Fruit fly (Drosophila melanogaster) whole organism, wandering third instar larva: Measurements from ENCODE around the gene Irbp18.
"Not testable (repeated sequence)": the region's sequence is repeated elsewhere in the genome, so short reads cannot be mapped to it uniquely, and the experiment has no call there.

Experiments used
- Abd-B ChIP-seq: fragments of >200 bp; optimal IDR thresholded peaks from 2 replicates; lab custom pipeline; 2017; ENCODE audit warnings: missing biosample characterization, missing genetic modification characterization
- CG32264 ChIP-seq: fragments of 200-800 bp; sonication (Bioruptor generic); optimal IDR thresholded peaks from 2 replicates; lab custom pipeline; 2016; ENCODE audit warnings: missing biosample characterization, missing genetic modification characterization
- CG9705 ChIP-seq: fragments of 200-800 bp; sonication (Bioruptor generic); optimal IDR thresholded peaks from 2 replicates; lab custom pipeline; 2018; ENCODE audit warnings: missing biosample characterization, mild to moderate bottlenecking, missing genetic modification characterization
- CrebA ChIP-seq: fragments of 200-800 bp; sonication (Bioruptor generic); optimal IDR thresholded peaks from 2 replicates; lab custom pipeline; 2016; ENCODE audit warnings: missing biosample characterization, mild to moderate bottlenecking, missing genetic modification characterization, borderline replicate concordance
- Dif ChIP-seq: fragments of 200-275, 200-300 bp; sonication (Bioruptor generic); optimal IDR thresholded peaks from 2 replicates; lab custom pipeline; 2018; ENCODE audit warnings: missing biosample characterization, missing genetic modification characterization; ENCODE audit not compliant: partially characterized antibody
- GATAd ChIP-seq: sonication (Bioruptor generic); optimal IDR thresholded peaks from 2 replicates; lab custom pipeline; 2016; ENCODE audit warnings: missing biosample characterization, missing genetic modification characterization
- HLH106 ChIP-seq: fragments of 200-800 bp; optimal IDR thresholded peaks from 3 replicates; lab custom pipeline; 2019; ENCODE audit warnings: missing biosample characterization, mild to moderate bottlenecking, missing genetic modification characterization, moderate library complexity
- Hnf4 ChIP-seq: fragments of 200-800 bp; sonication (Bioruptor generic); optimal IDR thresholded peaks from 2 replicates; lab custom pipeline; 2016; ENCODE audit warnings: missing biosample characterization, mild to moderate bottlenecking, missing genetic modification characterization
- Hr83 ChIP-seq: fragments of 200-300 bp; sonication (Bioruptor generic); optimal IDR thresholded peaks from 2 replicates; lab custom pipeline; 2016; ENCODE audit warnings: missing biosample characterization, mild to moderate bottlenecking, missing genetic modification characterization, moderate library complexity; ENCODE audit not compliant: poor library complexity, severe bottlenecking
- Myc ChIP-seq: fragments of >200 bp; optimal IDR thresholded peaks from 2 replicates; lab custom pipeline; 2017
- N ChIP-seq: fragments of >200 bp; optimal IDR thresholded peaks from 2 replicates; lab custom pipeline; 2018; ENCODE audit warnings: missing biosample characterization, missing external identifiers, missing genetic modification characterization
- Rel ChIP-seq, 2 experiments: fragments of 200-800 bp; sonication (Bioruptor generic) in 1 of 2; optimal IDR thresholded peaks; 2 replicates in 1 of 2; 3 replicates in 1 of 2; lab custom pipeline; 2016 to 2019; ENCODE audit warnings: mild to moderate bottlenecking in 2 of 2, missing biosample characterization in 2 of 2, missing genetic modification characterization in 2 of 2, moderate library complexity in 1 of 2
- Sp1 ChIP-seq: fragments of 200-800 bp; sonication (Bioruptor generic); optimal IDR thresholded peaks from 3 replicates; lab custom pipeline; 2019; ENCODE audit warnings: missing biosample characterization, mild to moderate bottlenecking, missing genetic modification characterization, moderate library complexity
- Vsx2 ChIP-seq: fragments of 200-300, 225-300 bp; sonication (Bioruptor generic); optimal IDR thresholded peaks from 2 replicates; lab custom pipeline; 2018; ENCODE audit warnings: missing biosample characterization, missing genetic modification characterization; ENCODE audit not compliant: partially characterized antibody
- br ChIP-seq: fragments of 200-800 bp; sonication (Bioruptor generic); optimal IDR thresholded peaks from 2 replicates; lab custom pipeline; 2016; ENCODE audit warnings: missing biosample characterization, missing genetic modification characterization
- brk ChIP-seq: fragments of 200-800 bp; sonication (Bioruptor generic); optimal IDR thresholded peaks from 2 replicates; lab custom pipeline; 2016; ENCODE audit warnings: missing biosample characterization, mild to moderate bottlenecking, missing genetic modification characterization
- dl ChIP-seq, 2 experiments: fragments of 175-275, 200-275 bp in 1 of 2; fragments of 200-275 bp in 1 of 2; sonication (Bioruptor generic); optimal IDR thresholded peaks; lab custom pipeline; 2018; ENCODE audit warnings: mild to moderate bottlenecking in 2 of 2, missing biosample characterization in 2 of 2, missing genetic modification characterization in 2 of 2, moderate library complexity in 2 of 2; ENCODE audit not compliant: partially characterized antibody in 2 of 2, insufficient read depth in 1 of 2
- ey ChIP-seq: fragments of 200-800 bp; sonication (Bioruptor generic); optimal IDR thresholded peaks from 2 replicates; lab custom pipeline; 2016; ENCODE audit warnings: missing biosample characterization, missing genetic modification characterization
- foxo ChIP-seq, 2 experiments: fragments of 200-800 bp; sonication (Bioruptor generic); optimal IDR thresholded peaks; 2 replicates in 1 of 2; 3 replicates in 1 of 2; lab custom pipeline; 2016 to 2017; ENCODE audit warnings: missing biosample characterization in 2 of 2, missing genetic modification characterization in 2 of 2
- fru ChIP-seq: fragments of 200-800 bp; sonication (Bioruptor generic); optimal IDR thresholded peaks from 3 replicates; lab custom pipeline; 2016; ENCODE audit warnings: missing biosample characterization, mild to moderate bottlenecking, missing genetic modification characterization
- h ChIP-seq: fragments of 200-800 bp; sonication (Bioruptor generic); optimal IDR thresholded peaks from 3 replicates; lab custom pipeline; 2016; ENCODE audit warnings: missing biosample characterization, mild to moderate bottlenecking, missing genetic modification characterization
- jim ChIP-seq: fragments of 175-275, 200-325 bp; sonication (Bioruptor generic); optimal IDR thresholded peaks from 2 replicates; lab custom pipeline; 2016; ENCODE audit warnings: missing biosample characterization, mild to moderate bottlenecking, missing genetic modification characterization
- pan ChIP-seq: fragments of >200 bp; optimal IDR thresholded peaks from 2 replicates; lab custom pipeline; 2017
- psq ChIP-seq: fragments of 200-800 bp; sonication (Bioruptor generic); optimal IDR thresholded peaks from 3 replicates; lab custom pipeline; 2017; ENCODE audit warnings: missing biosample characterization, mild to moderate bottlenecking, missing genetic modification characterization, moderate library complexity
- rgr ChIP-seq: fragments of 200-800 bp; sonication (Bioruptor generic); optimal IDR thresholded peaks from 3 replicates; lab custom pipeline; 2016; ENCODE audit warnings: missing biosample characterization, mild to moderate bottlenecking, missing genetic modification characterization
- sage ChIP-seq: fragments of 200-800 bp; sonication (Bioruptor generic); optimal IDR thresholded peaks from 2 replicates; lab custom pipeline; 2016; ENCODE audit warnings: missing biosample characterization, mild to moderate bottlenecking, missing genetic modification characterization
- sv ChIP-seq: fragments of 200-800 bp; sonication (Bioruptor generic); optimal IDR thresholded peaks from 3 replicates; lab custom pipeline; 2016; ENCODE audit warnings: missing biosample characterization, missing genetic modification characterization
- tai ChIP-seq: sonication (Bioruptor generic); optimal IDR thresholded peaks from 2 replicates; lab custom pipeline; 2016; ENCODE audit warnings: missing biosample characterization, missing genetic modification characterization
- woc ChIP-seq: sonication (Bioruptor generic); optimal IDR thresholded peaks from 2 replicates; lab custom pipeline; 2016; ENCODE audit warnings: missing biosample characterization, mild to moderate bottlenecking, missing genetic modification characterization

Gene Irbp18

dm6 chr3L:11145065-11145464 is 47.1 kb upstream of the Irbp18 start:
- no peak for TF ChIP-seq Myc (lab: Kevin White, UChicago)
- TF ChIP-seq brk = no peak
- no peak for TF ChIP-seq h (GFP tag; lab: Kevin White, UChicago)
- TF ChIP-seq Abd-B = no peak
- no peak for TF ChIP-seq Hr83

- no peak for TF ChIP-seq br (GFP tag; lab: Kevin White, UChicago)
Measured at dm6 chr3L:11138862-11139261, 40.9 kb upstream of the Irbp18 start.

DNA sequence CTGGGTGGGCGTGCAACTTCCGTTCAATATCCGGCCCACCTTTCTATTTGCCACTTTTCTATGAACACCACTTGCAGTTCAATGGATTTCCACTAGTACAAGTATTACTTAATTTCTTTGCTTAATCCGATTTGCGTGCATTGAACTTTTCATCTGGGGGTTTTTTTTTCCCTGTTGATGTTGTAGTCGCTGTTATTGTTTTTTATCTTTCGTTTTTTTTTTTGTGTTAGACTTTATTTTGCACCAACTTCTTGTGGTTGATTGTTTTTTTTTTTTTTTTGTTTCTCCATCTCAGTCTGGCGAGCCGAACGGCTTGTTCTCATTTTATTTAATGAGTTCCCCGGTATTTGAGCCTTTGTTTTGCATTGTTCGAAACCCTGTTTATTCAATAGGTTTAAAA is 38.4 kb upstream of the Irbp18 start:
- TF ChIP-seq pan (lab: Kevin White, UChicago) = no peak

DNA sequence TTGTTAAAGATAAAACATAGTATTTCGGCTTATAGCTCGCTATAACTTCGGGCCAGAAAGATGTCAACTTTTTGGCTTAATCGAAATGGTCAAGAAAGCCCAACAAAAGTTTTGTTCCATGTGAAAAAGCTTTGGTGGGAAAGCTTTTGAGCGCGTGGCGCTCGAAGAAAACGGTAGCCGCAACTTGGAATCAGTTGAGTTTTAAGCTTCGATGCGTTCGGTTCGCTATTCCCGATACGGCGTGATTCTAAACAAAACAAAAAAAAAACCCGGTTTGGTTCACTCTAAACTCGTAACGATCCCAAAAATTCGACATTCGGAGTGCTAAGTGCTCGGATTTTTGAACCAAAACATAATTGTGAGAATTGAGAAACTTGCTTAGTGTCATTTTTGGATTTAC is 37.9 kb upstream of the Irbp18 start, which contains the start of gene IRSp53:
TSS of gene IRSp53 (plus strand) at position 204 of the 400 bp plus-strand sequence.
- no peak for TF ChIP-seq fru
- peak; percentile 20 for TF ChIP-seq CrebA (GFP tag; lab: Kevin White, UChicago)

DNA sequence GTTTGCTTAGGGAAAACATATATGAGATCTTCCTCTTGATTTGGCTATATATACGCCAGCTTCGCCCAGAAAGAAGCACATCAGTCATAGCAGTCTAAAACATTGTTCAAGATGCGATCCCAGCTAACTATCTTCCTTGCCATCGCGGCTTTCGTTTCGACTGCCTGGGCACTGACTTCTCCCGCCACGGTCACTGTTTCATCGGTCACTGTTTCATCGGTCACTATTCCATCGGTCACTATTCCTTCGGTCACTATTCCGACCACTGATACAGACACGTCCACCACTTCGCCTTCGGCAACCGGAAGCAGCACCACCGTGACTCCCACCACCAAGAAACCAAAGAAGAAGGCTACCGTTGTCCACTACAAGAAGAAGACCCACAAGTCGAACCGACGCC is 36.9 kb upstream of the Irbp18 start, which contains the start of gene CG14143:
TSS of gene CG14143 (plus strand) at position 102 of the 400 bp plus-strand sequence.
- not testable (repeated sequence) for TF ChIP-seq h (GFP tag; lab: Kevin White, UChicago); dl (GFP tag; optimal IDR thresholded peaks at IDR 0.05; lab: Kevin White, UChicago; ENCODE audit: insufficient read depth in 1 of 2, partially characterized antibody in 2 of 2); sage (GFP tag; lab: Kevin White, UChicago)

- not testable (repeated sequence) for TF ChIP-seq Rel (GFP tag; optimal IDR thresholded peaks at IDR 0.05; lab: Kevin White, UChicago); Rel (tag; optimal IDR thresholded peaks at IDR 0.05; lab: Kevin White, UChicago); jim (GFP tag; lab: Kevin White, UChicago); Sp1 (GFP tag; lab: Kevin White, UChicago)
Measured at dm6 chr3L:11132055-11132454, 34.1 kb upstream of the Irbp18 start, which contains the start of gene CG32074. TSS of gene CG32074 (minus strand) at chr3L:11132322.

dm6 chr3L:11130535-11130934 is 32.5 kb upstream of the Irbp18 start, which contains the start of gene nol:
TSS of gene nol (plus strand) at chr3L:11130835.
- no peak for TF ChIP-seq sv (GFP tag; lab: Kevin White, UChicago)
- TF ChIP-seq, all 38 proteins: peak for 0

DNA sequence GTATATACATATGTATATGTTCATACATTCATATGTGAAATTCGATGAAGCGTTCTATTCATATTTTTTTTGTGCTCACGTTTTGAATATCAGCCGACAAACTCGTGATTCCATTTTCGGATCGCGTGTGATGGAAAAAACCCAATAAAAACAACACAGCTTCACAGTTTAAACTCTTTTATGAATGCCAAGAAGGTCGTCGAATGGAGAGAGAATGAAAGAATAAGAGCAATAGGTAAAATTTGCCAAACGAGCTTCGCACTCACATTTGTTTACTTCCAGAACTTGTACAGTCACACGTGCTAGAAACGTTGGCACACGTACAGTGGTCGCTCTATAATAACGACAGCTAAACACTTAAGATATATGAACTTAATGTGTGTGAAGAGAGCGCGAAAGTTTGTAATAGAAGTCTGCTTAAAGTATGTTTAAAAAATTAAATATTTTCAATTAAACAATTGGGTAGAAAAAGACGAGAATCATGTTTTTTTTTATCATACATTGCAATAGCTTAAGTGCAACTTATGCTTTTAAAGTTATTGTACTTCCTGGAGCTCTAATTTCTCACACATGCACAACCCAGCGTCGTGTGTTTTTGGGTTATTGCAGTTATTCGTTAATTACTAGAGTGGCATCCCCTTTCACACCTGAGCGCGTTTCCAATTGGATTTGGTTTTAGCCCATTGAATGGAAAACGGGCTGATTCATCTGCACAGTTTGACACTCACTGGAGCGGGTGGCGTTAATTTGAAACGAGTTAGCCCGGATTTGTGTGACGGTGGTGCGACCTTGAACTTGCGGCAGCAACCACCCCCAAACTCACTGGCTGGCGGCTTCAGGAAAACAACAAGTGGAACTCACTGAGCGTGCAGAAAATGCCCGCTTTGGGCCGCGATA is 27.9 kb upstream of the Irbp18 start:
- TF ChIP-seq dl (GFP tag; optimal IDR thresholded peaks at IDR 0.05; lab: Kevin White, UChicago; ENCODE audit: insufficient read depth in 1 of 2, partially characterized antibody in 2 of 2) = no peak
- TF ChIP-seq ey (GFP tag; lab: Kevin White, UChicago) = no peak
- no peak for TF ChIP-seq br (GFP tag; lab: Kevin White, UChicago)
- TF ChIP-seq woc (GFP tag; lab: Kevin White, UChicago) = no peak

DNA sequence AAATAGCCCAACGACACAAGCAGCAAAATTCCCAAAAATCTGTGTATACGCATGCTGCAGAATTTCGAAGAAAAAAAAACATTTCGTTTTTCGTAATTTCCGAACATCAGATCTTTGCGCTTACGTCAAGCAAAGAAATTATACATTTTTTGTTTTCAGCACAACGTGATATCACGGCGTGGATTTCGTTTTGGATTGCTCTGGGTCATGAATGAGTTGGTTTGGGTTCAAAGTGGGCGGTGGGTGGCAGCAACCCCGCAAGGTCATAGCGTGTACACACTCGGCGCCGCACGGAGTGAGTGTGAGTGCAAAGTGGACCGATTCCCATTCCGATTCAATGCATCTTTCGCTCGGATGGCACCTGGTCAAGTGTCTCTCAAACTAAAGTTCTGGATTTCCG is 26.9 kb upstream of the Irbp18 start:
- TF ChIP-seq sage (GFP tag; lab: Kevin White, UChicago) (no peak), N (GFP tag; lab: Kevin White, UChicago) (no peak), fru (no peak), psq (GFP tag; lab: Kevin White, UChicago) (no peak), GATAd (GFP tag; lab: Kevin White, UChicago) (no peak), ey (GFP tag; lab: Kevin White, UChicago) (no peak), woc (GFP tag; lab: Kevin White, UChicago) (no peak), Sp1 (GFP tag; lab: Kevin White, UChicago) (no peak), Vsx2 (GFP tag; lab: Kevin White, UChicago) (no peak), dl (GFP tag; optimal IDR thresholded peaks at IDR 0.05; lab: Kevin White, UChicago; ENCODE audit: insufficient read depth in 1 of 2, partially characterized antibody in 2 of 2) (no peak), rgr (GFP tag; lab: Kevin White, UChicago) (no peak), HLH106 (no peak), foxo (GFP tag; optimal IDR thresholded peaks at IDR 0.05; lab: Kevin White, UChicago) (no peak), Hnf4 (no peak), CG9705 (GFP tag; lab: Kevin White, UChicago) (no peak), CrebA (GFP tag; lab: Kevin White, UChicago) (no peak), tai (GFP tag; lab: Kevin White, UChicago) (no peak), CG32264 (no peak), Dif (GFP tag; lab: Kevin White, UChicago) (no peak)
